Fruit fly (Drosophila melanogaster) whole organism, pupa: Measurements from ENCODE around the gene CG46310.

Experiments
- CG10348 ChIP-seq: fragments of 200-800 bp; sonication (Bioruptor generic); IDR thresholded peaks from 2 replicates; pipeline ENCODE4 v1.3.6; 2022; ENCODE audit warnings: missing biosample characterization, missing genetic modification characterization
- CG13204 ChIP-seq: fragments of 200-800 bp; sonication (Bioruptor generic); optimal IDR thresholded peaks from 2 replicates; lab custom pipeline; 2018; ENCODE audit warnings: missing biosample characterization, mild to moderate bottlenecking, missing genetic modification characterization, moderate library complexity
- CG15710 ChIP-seq: fragments of 200-800 bp; sonication (Bioruptor generic); optimal IDR thresholded peaks from 2 replicates; lab custom pipeline; 2018; ENCODE audit warnings: missing biosample characterization, mild to moderate bottlenecking, missing genetic modification characterization, moderate library complexity
- CG32121 ChIP-seq: fragments of 200-800 bp; sonication (Bioruptor generic); IDR thresholded peaks from 2 replicates; pipeline ENCODE4 v1.3.6; 2022; ENCODE audit warnings: missing biosample characterization, missing genetic modification characterization
- CG34367 ChIP-seq: fragments of 200-800 bp; sonication (Bioruptor generic); optimal IDR thresholded peaks from 2 replicates; lab custom pipeline; 2018; ENCODE audit warnings: missing biosample characterization, mild to moderate bottlenecking, missing genetic modification characterization
- CG4496 ChIP-seq: fragments of 200-800 bp; sonication (Bioruptor generic); IDR thresholded peaks from 3 replicates; pipeline ENCODE4 v1.3.6; 2022; ENCODE audit warnings: missing biosample characterization, missing genetic modification characterization
- CG8159 ChIP-seq: fragments of 200-800 bp; sonication (Bioruptor generic); optimal IDR thresholded peaks from 3 replicates; lab custom pipeline; 2018; ENCODE audit warnings: missing biosample characterization, mild to moderate bottlenecking, missing genetic modification characterization, moderate library complexity
- CG8301 ChIP-seq: fragments of 200-800 bp; sonication (Bioruptor generic); optimal IDR thresholded peaks from 2 replicates; lab custom pipeline; 2018; ENCODE audit warnings: missing biosample characterization, mild to moderate bottlenecking, missing genetic modification characterization
- D1 ChIP-seq: fragments of 200-800 bp; sonication (Bioruptor generic); optimal IDR thresholded peaks from 2 replicates; lab custom pipeline; 2018; ENCODE audit warnings: missing biosample characterization, mild to moderate bottlenecking, missing genetic modification characterization, moderate library complexity
- EcR ChIP-seq: fragments of 200-800 bp; sonication (Bioruptor generic); optimal IDR thresholded peaks from 3 replicates; lab custom pipeline; 2019; ENCODE audit warnings: missing biosample characterization, missing genetic modification characterization, mild to moderate bottlenecking, moderate library complexity, missing genetic modification reagents
- Snoo ChIP-seq: fragments of 200-800 bp; sonication (Bioruptor generic); optimal IDR thresholded peaks from 3 replicates; lab custom pipeline; 2017; ENCODE audit warnings: missing biosample characterization, mild to moderate bottlenecking, missing genetic modification characterization, inconsistent platforms

- TF ChIP-seq CG13204 (no peak), CG10348 (GFP tag; lab: Robert Waterston, UW) (no peak), CG8301 (tag; lab: Kevin White, UChicago) (no peak), CG32121 (GFP tag; lab: Robert Waterston, UW) (no peak), D1 (tag; lab: Kevin White, UChicago) (no peak), EcR (GFP tag; lab: Kevin White, UChicago) (no peak), CG15710 (no peak), CG8159 (no peak), CG4496 (GFP tag; lab: Robert Waterston, UW) (no peak), Snoo (tag; lab: Kevin White, UChicago) (no peak), CG34367 (tag; lab: Kevin White, UChicago) (no peak)
These were observed 42.3 kb upstream of the CG46310 start for dm6 chr3R:23131341-23131884.
